Worm (Caenorhabditis elegans) whole organism, L1 larva: Measurements from ENCODE around the gene Y113G7B.12.

Experiments
- F16B12.6 ChIP-seq: fragments of 150-350 bp; optimal IDR thresholded peaks from 2 replicates; lab custom pipeline; 2014; ENCODE audit warnings: missing biosample characterization, missing genetic modification characterization
- Y116A8C.19 ChIP-seq: sonication (generic microtip); optimal IDR thresholded peaks from 2 replicates; lab custom pipeline; 2016; ENCODE audit warnings: missing compliant biosample characterization, missing genetic modification characterization, borderline replicate concordance
- aly-2 ChIP-seq: fragments of 150-350 bp; optimal IDR thresholded peaks from 2 replicates; lab custom pipeline; 2014; ENCODE audit warnings: missing biosample characterization, missing genetic modification characterization
- ceh-8 ChIP-seq: fragments of 200-800 bp; sonication (Bioruptor generic); optimal IDR thresholded peaks from 2 replicates; lab custom pipeline; 2018; ENCODE audit warnings: mild to moderate bottlenecking, missing genetic modification characterization, moderate library complexity, missing compliant biosample characterization
- ceh-82 ChIP-seq, 3 experiments: fragments of 150-350 bp in 1 of 3; sonication (generic microtip) in 2 of 3; optimal IDR thresholded peaks; 2 replicates each; lab custom pipeline; 2014 to 2017; ENCODE audit warnings: missing biosample characterization in 3 of 3, missing genetic modification characterization in 3 of 3
- ceh-90 ChIP-seq: sonication (generic microtip); optimal IDR thresholded peaks from 2 replicates; lab custom pipeline; 2016; ENCODE audit warnings: missing genetic modification characterization, missing compliant biosample characterization
- ces-1 ChIP-seq: fragments of 150-350 bp; optimal IDR thresholded peaks from 2 replicates; lab custom pipeline; 2014; ENCODE audit warnings: missing biosample characterization, missing genetic modification reagents, missing genetic modification characterization
- dpl-1 ChIP-seq, 3 experiments: fragments of 150-350 bp in 2 of 3; sonication (generic microtip) in 1 of 3; optimal IDR thresholded peaks; 2 replicates each; lab custom pipeline; 2014 to 2017; ENCODE audit warnings: missing biosample characterization in 3 of 3, missing genetic modification characterization in 3 of 3, missing genetic modification reagents in 3 of 3
- dsc-1 ChIP-seq: sonication (generic microtip); optimal IDR thresholded peaks from 2 replicates; lab custom pipeline; 2016; ENCODE audit warnings: mild to moderate bottlenecking, missing genetic modification characterization, missing compliant biosample characterization
- efl-1 ChIP-seq, 4 experiments: fragments of 150-350 bp; optimal IDR thresholded peaks in 3 of 4; peaks in 1 of 4; 1 replicate in 1 of 4; 2 replicates in 3 of 4; lab custom pipeline; 2014; ENCODE audit warnings: missing biosample characterization in 2 of 4, missing genetic modification characterization in 2 of 4, missing genetic modification reagents in 2 of 4
- efl-3 ChIP-seq: fragments of 200-800 bp; sonication (Bioruptor generic); optimal IDR thresholded peaks from 2 replicates; lab custom pipeline; 2018; ENCODE audit warnings: mild to moderate bottlenecking, missing genetic modification characterization, missing compliant biosample characterization
- egl-13 ChIP-seq: sonication (generic microtip); optimal IDR thresholded peaks from 2 replicates; lab custom pipeline; 2016; ENCODE audit warnings: missing genotype, missing genetic modification reagents, missing genetic modification characterization, missing compliant biosample characterization
- ets-5 ChIP-seq: fragments of 200-800 bp; sonication (Bioruptor generic); IDR thresholded peaks from 2 replicates; pipeline ENCODE4 v1.3.6; 2022; ENCODE audit warnings: missing genetic modification characterization, missing compliant biosample characterization
- fkh-10 ChIP-seq: sonication (generic microtip); optimal IDR thresholded peaks from 2 replicates; lab custom pipeline; 2017; ENCODE audit warnings: missing biosample characterization, missing genetic modification reagents, missing genetic modification characterization
- fkh-8 ChIP-seq: sonication (generic microtip); optimal IDR thresholded peaks from 2 replicates; lab custom pipeline; 2016; ENCODE audit warnings: mild to moderate bottlenecking, missing genetic modification characterization, missing compliant biosample characterization
- hlh-17 ChIP-seq: fragments of 200-800 bp; sonication (Bioruptor generic); optimal IDR thresholded peaks from 2 replicates; lab custom pipeline; 2018; ENCODE audit warnings: missing genetic modification characterization, mild to moderate bottlenecking, missing compliant biosample characterization, moderate library complexity, borderline replicate concordance
- hpl-2 ChIP-seq: fragments of 150-350 bp; optimal IDR thresholded peaks from 2 replicates; lab custom pipeline; 2014; ENCODE audit warnings: missing biosample characterization, missing genetic modification reagents, missing genetic modification characterization
- irx-1 ChIP-seq: sonication (generic microtip); optimal IDR thresholded peaks from 2 replicates; lab custom pipeline; 2016; ENCODE audit warnings: missing genetic modification characterization, missing compliant biosample characterization
- isw-1 ChIP-seq: fragments of 200-800 bp; sonication (Bioruptor generic); IDR thresholded peaks from 2 replicates; pipeline ENCODE4 v1.3.6; 2022; ENCODE audit warnings: missing genetic modification characterization, missing compliant biosample characterization
- jun-1 ChIP-seq: fragments of 150-350 bp; optimal IDR thresholded peaks from 2 replicates; lab custom pipeline; 2014; ENCODE audit warnings: missing biosample characterization, missing genetic modification reagents, missing genetic modification characterization
- lin-13 ChIP-seq: fragments of 150-350 bp; optimal IDR thresholded peaks from 2 replicates; lab custom pipeline; 2014; ENCODE audit warnings: missing biosample characterization, missing genetic modification reagents, missing genetic modification characterization
- lin-14 ChIP-seq: fragments of 200-800 bp; sonication (Bioruptor generic); optimal IDR thresholded peaks from 2 replicates; lab custom pipeline; 2018; ENCODE audit warnings: mild to moderate bottlenecking, missing genetic modification characterization, moderate library complexity, missing compliant biosample characterization
- lin-35 ChIP-seq, 2 experiments: fragments of 150-350 bp; optimal IDR thresholded peaks; 2 replicates each; lab custom pipeline; 2014; ENCODE audit warnings: missing biosample characterization in 2 of 2, missing genetic modification characterization in 2 of 2, missing genetic modification reagents in 2 of 2
- lir-3 ChIP-seq: sonication (generic microtip); optimal IDR thresholded peaks from 2 replicates; lab custom pipeline; 2016; ENCODE audit warnings: mild to moderate bottlenecking, missing genetic modification characterization, moderate library complexity, missing compliant biosample characterization; ENCODE audit not compliant: poor library complexity
- mdl-1 ChIP-seq, 2 experiments: fragments of 150-350 bp; optimal IDR thresholded peaks; 2 replicates each; lab custom pipeline; 2014 to 2017; ENCODE audit warnings: missing biosample characterization in 2 of 2, missing genetic modification characterization in 2 of 2, inconsistent platforms in 1 of 2
- mef-2 ChIP-seq: fragments of 150-350 bp; optimal IDR thresholded peaks from 2 replicates; lab custom pipeline; 2014; ENCODE audit warnings: missing biosample characterization, missing genetic modification characterization
- mep-1 ChIP-seq: fragments of 150-350 bp; optimal IDR thresholded peaks from 2 replicates; lab custom pipeline; 2014; ENCODE audit warnings: missing biosample characterization, missing genetic modification characterization
- nhr-12 ChIP-seq: sonication (generic microtip); optimal IDR thresholded peaks from 2 replicates; lab custom pipeline; 2017; ENCODE audit warnings: missing biosample characterization, missing genetic modification characterization
- nhr-19 ChIP-seq: fragments of 200-800 bp; sonication (Bioruptor generic); conservative IDR thresholded peaks from 2 replicates; pipeline ENCODE4 v1.3.6; 2022; ENCODE audit warnings: missing genetic modification characterization, missing compliant biosample characterization
- nhr-20 ChIP-seq: sonication (generic microtip); optimal IDR thresholded peaks from 2 replicates; lab custom pipeline; 2016; ENCODE audit warnings: mild to moderate bottlenecking, missing genetic modification characterization, missing compliant biosample characterization
- nhr-47 ChIP-seq: sonication (generic microtip); optimal IDR thresholded peaks from 2 replicates; lab custom pipeline; 2016; ENCODE audit warnings: mild to moderate bottlenecking, missing genetic modification characterization, moderate library complexity, missing compliant biosample characterization
- nhr-71 ChIP-seq: sonication (generic microtip); optimal IDR thresholded peaks from 2 replicates; lab custom pipeline; 2016; ENCODE audit warnings: mild to moderate bottlenecking, missing genetic modification characterization, moderate library complexity, missing compliant biosample characterization
- nhr-84 ChIP-seq: sonication (generic microtip); optimal IDR thresholded peaks from 2 replicates; lab custom pipeline; 2017; ENCODE audit warnings: missing biosample characterization, missing genetic modification characterization
- pag-3 ChIP-seq: sonication (generic microtip); optimal IDR thresholded peaks from 2 replicates; lab custom pipeline; 2017; ENCODE audit warnings: missing genetic modification characterization, mild to moderate bottlenecking, missing compliant biosample characterization, antibody characterized with exemption, borderline replicate concordance; ENCODE audit not compliant: insufficient read depth
- pqm-1 ChIP-seq: sonication (generic microtip); optimal IDR thresholded peaks from 3 replicates; lab custom pipeline; 2017; ENCODE audit warnings: missing biosample characterization, missing genetic modification characterization
- skn-1 ChIP-seq: fragments of 150-350 bp; optimal IDR thresholded peaks from 2 replicates; lab custom pipeline; 2014; ENCODE audit warnings: missing biosample characterization, missing genetic modification characterization
- snpc-4 ChIP-seq: fragments of 150-350 bp; optimal IDR thresholded peaks from 2 replicates; lab custom pipeline; 2014; ENCODE audit warnings: missing biosample characterization, missing genetic modification characterization
- snu-23 ChIP-seq: sonication (generic microtip); optimal IDR thresholded peaks from 2 replicates; lab custom pipeline; 2016; ENCODE audit warnings: missing genetic modification characterization, missing compliant biosample characterization
- sptf-1 ChIP-seq: fragments of 150-350 bp; optimal IDR thresholded peaks from 2 replicates; lab custom pipeline; 2014; ENCODE audit warnings: missing biosample characterization, missing genetic modification characterization
- swsn-7 ChIP-seq: sonication (generic microtip); optimal IDR thresholded peaks from 2 replicates; lab custom pipeline; 2016; ENCODE audit warnings: missing genetic modification characterization, missing compliant biosample characterization
- tbx-2 ChIP-seq: sonication (generic microtip); optimal IDR thresholded peaks from 2 replicates; lab custom pipeline; 2016; ENCODE audit warnings: missing genetic modification characterization, missing compliant biosample characterization
- tlp-1 ChIP-seq: fragments of 150-350 bp; optimal IDR thresholded peaks from 2 replicates; lab custom pipeline; 2014; ENCODE audit warnings: missing biosample characterization, missing genetic modification characterization
- unc-62 ChIP-seq: fragments of 150-350 bp; optimal IDR thresholded peaks from 2 replicates; lab custom pipeline; 2014; ENCODE audit warnings: missing biosample characterization, missing genetic modification reagents, missing genetic modification characterization
- unc-86 ChIP-seq: sonication (generic microtip); optimal IDR thresholded peaks from 2 replicates; lab custom pipeline; 2016; ENCODE audit warnings: missing genetic modification characterization, missing compliant biosample characterization
- unc-98 ChIP-seq: fragments of 200-800 bp; sonication (Bioruptor generic); IDR thresholded peaks from 2 replicates; pipeline ENCODE4 v1.3.6; 2022; ENCODE audit warnings: missing genetic modification characterization, missing compliant biosample characterization
- xbp-1 ChIP-seq: sonication (generic microtip); optimal IDR thresholded peaks from 2 replicates; lab custom pipeline; 2016; ENCODE audit warnings: missing genetic modification characterization, missing compliant biosample characterization
- zag-1 ChIP-seq: fragments of 150-350 bp; optimal IDR thresholded peaks from 2 replicates; lab custom pipeline; 2014; ENCODE audit warnings: missing biosample characterization, missing genetic modification characterization
- zip-4 ChIP-seq: fragments of 200-800 bp; sonication (Bioruptor generic); optimal IDR thresholded peaks from 2 replicates; lab custom pipeline; 2018; ENCODE audit warnings: mild to moderate bottlenecking, missing genetic modification characterization, moderate library complexity, missing compliant biosample characterization
- ztf-11 ChIP-seq, 2 experiments: sonication (generic microtip); optimal IDR thresholded peaks; 2 replicates each; lab custom pipeline; 2016 to 2017; ENCODE audit warnings: missing genetic modification characterization in 2 of 2, missing biosample characterization in 1 of 2, missing compliant biosample characterization in 1 of 2

The Y113G7B.12 gene

ce11 chrV:20212584-20212983 lies at the start of gene Y113G7B.12:
Gene Y113G7B.12, minus strand, starts transcription at chrV:20212684.
- TF ChIP-seq unc-98 (GFP tag; lab: Robert Waterston, UW) (no peak), ceh-82 (tag; optimal IDR thresholded peaks at IDR 0.05; lab: Kevin White, UChicago) (no peak), Y116A8C.19 (no peak), mef-2 (tag; lab: Kevin White, UChicago) (no peak), ceh-90 (no peak), sptf-1 (tag; lab: Kevin White, UChicago) (no peak), fkh-10 (GFP tag; lab: Kevin White, UChicago) (no peak), dsc-1 (tag; lab: Kevin White, UChicago) (no peak), ces-1 (GFP tag; lab: Kevin White, UChicago) (no peak), nhr-12 (tag; lab: Kevin White, UChicago) (no peak), skn-1 (tag; lab: Kevin White, UChicago) (no peak), nhr-71 (tag; lab: Kevin White, UChicago) (no peak), ztf-11 (tag; optimal IDR thresholded peaks at IDR 0.05; lab: Kevin White, UChicago) (no peak), jun-1 (no peak), hlh-17 (GFP tag; lab: Kevin White, UChicago) (no peak)
- TF ChIP-seq, all 84 proteins: peak for 0

- TF ChIP-seq lin-14 (GFP tag; lab: Kevin White, UChicago) (peak; percentile 82), lir-3 (tag; lab: Kevin White, UChicago) (no peak), nhr-84 (no peak), nhr-47 (tag; lab: Kevin White, UChicago) (peak; percentile 64), dpl-1 (GFP tag; optimal IDR thresholded peaks at IDR 0.05; lab: Kevin White, UChicago) (peak in 2 of 3 experiments; percentile 35 to 47), ets-5 (GFP tag; lab: Robert Waterston, UW) (no peak), nhr-71 (tag; lab: Kevin White, UChicago) (peak; percentile 74), tbx-2 (tag; lab: Kevin White, UChicago) (peak; percentile 61), unc-62 (no peak), lin-13 (GFP tag; lab: Kevin White, UChicago) (peak; percentile 21), isw-1 (GFP tag; lab: Robert Waterston, UW) (peak; percentile 57), aly-2 (tag; lab: Kevin White, UChicago) (no peak), hpl-2 (GFP tag; lab: Kevin White, UChicago) (no peak), lin-35 (GFP tag; optimal IDR thresholded peaks at IDR 0.05; lab: Kevin White, UChicago) (peak; percentile 37 to 49), irx-1 (tag; lab: Kevin White, UChicago) (peak; percentile 27), nhr-19 (peak; percentile 44), ceh-8 (GFP tag; lab: Kevin White, UChicago) (no peak), pqm-1 (tag; lab: Kevin White, UChicago) (no peak), zag-1 (no peak), tlp-1 (tag; lab: Kevin White, UChicago) (no peak), egl-13 (no peak), unc-98 (GFP tag; lab: Robert Waterston, UW) (no peak), efl-3 (GFP tag; lab: Kevin White, UChicago) (no peak), fkh-8 (peak; percentile 9), F16B12.6 (tag; lab: Kevin White, UChicago) (peak; percentile 15), mdl-1 (tag; optimal IDR thresholded peaks at IDR 0.05; lab: Kevin White, UChicago) (peak in 1 of 2 experiments; percentile 56), efl-1 (optimal IDR thresholded peaks at IDR 0.05; lab: Kevin White, UChicago) (peak; percentile 71 to 83), efl-1 (GFP tag; optimal IDR thresholded peaks at IDR 0.05 in 1 of 2; lab: Kevin White, UChicago) (peak; percentile 43 to 94), pag-3 (tag; lab: Kevin White, UChicago) (no peak), snu-23 (peak; percentile 62), jun-1 (peak; percentile 35), xbp-1 (tag; lab: Kevin White, UChicago) (peak; percentile 41), snpc-4 (tag; lab: Kevin White, UChicago) (no peak), ztf-11 (tag; optimal IDR thresholded peaks at IDR 0.05; lab: Kevin White, UChicago) (peak in 1 of 2 experiments; percentile 33), swsn-7 (peak; percentile 65), zip-4 (GFP tag; lab: Kevin White, UChicago) (no peak), ceh-82 (tag; optimal IDR thresholded peaks at IDR 0.05; lab: Kevin White, UChicago) (peak; percentile 30 to 68 (median 41)), nhr-20 (tag; lab: Kevin White, UChicago) (peak; percentile 44), unc-86 (tag; lab: Kevin White, UChicago) (peak; percentile 3), mep-1 (tag; lab: Kevin White, UChicago) (peak; percentile 64)
Measured at ce11 chrV:20249438-20250120, 37.1 kb upstream of the Y113G7B.12 start, which contains the start of gene swsn-1. Gene swsn-1, minus strand, starts transcription at chrV:20249488.
